Worm (Caenorhabditis elegans): ENCODE data around the gene math-33.
"Not testable (repeated sequence)": the region's sequence is repeated elsewhere in the genome, so short reads cannot be mapped to it uniquely, and the experiment has no call there.

Gene math-33

ce11 chrV:11098599-11098998, 15.1 kb upstream of the math-33 start, which contains the start of gene cdkl-1:
TSS of gene cdkl-1 (plus strand) at chrV:11098899.
- no peak for TF ChIP-seq ama-1 (optimal IDR thresholded peaks at IDR 0.05)

- TF ChIP-seq ceh-14 (tag; optimal IDR thresholded peaks at IDR 0.05) (no peak), sdc-2 (tag; optimal IDR thresholded peaks at IDR 0.05) (no peak), ceh-45 (GFP tag; IDR thresholded peaks at IDR 0.05) (no peak), mec-3 (tag; optimal IDR thresholded peaks at IDR 0.05; ENCODE audit: borderline replicate concordance) (no peak), nhr-232 (tag; optimal IDR thresholded peaks at IDR 0.05) (no peak), madf-2 (tag; optimal IDR thresholded peaks at IDR 0.05) (no peak), pag-3 (tag; optimal IDR thresholded peaks at IDR 0.05; ENCODE audit: borderline replicate concordance) (no peak), dve-1 (tag; optimal IDR thresholded peaks at IDR 0.05) (no peak), nhr-11 (tag; optimal IDR thresholded peaks at IDR 0.05) (no peak)
Measured at ce11 chrV:11104408-11104807, 9.3 kb upstream of the math-33 start.

DNA sequence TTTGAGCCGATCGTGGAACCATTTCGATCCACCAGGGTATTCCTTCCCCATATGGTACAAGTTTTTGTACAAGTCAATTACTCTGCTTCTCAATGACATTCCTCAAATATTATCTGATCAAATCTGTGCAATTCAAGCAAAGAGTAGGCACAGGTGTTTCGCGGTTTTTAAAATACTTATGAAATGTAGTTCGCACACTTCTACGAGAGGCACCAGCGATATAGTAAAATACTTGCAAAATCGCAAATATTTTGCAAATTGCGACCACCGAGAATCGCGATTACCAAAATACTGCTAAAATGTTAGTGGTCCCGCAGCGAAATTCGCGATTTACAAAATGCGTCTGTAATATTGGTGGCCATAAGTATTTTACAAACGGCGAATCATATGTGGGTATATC, 4.1 kb upstream of the math-33 start, which contains the start of gene Y42A5A.5:
TSS of gene Y42A5A.5 (minus strand) at position 101 of the 400 bp plus-strand sequence.
- not testable (repeated sequence) for TF ChIP-seq ceh-48 (tag; optimal IDR thresholded peaks at IDR 0.05); pha-4 (tag; optimal IDR thresholded peaks at IDR 0.05); pag-3 (tag; optimal IDR thresholded peaks at IDR 0.05; ENCODE audit: borderline replicate concordance)

ce11 chrV:11113041-11113574, 599 bp upstream of the math-33 start, which contains the start of gene erfa-3:
TSS of gene erfa-3 (minus strand) at chrV:11113091.
- TF ChIP-seq npax-4 (tag; optimal IDR thresholded peaks at IDR 0.05) (peak; percentile 45), fkh-6 (tag; optimal IDR thresholded peaks at IDR 0.05) (peak; percentile 73), ceh-9 (tag; optimal IDR thresholded peaks at IDR 0.05) (no peak), hlh-30 (tag; optimal IDR thresholded peaks at IDR 0.05; ENCODE audit: insufficient read depth) (peak; percentile 49), ttx-3 (tag; optimal IDR thresholded peaks at IDR 0.05) (peak; percentile 81), ceh-6 (GFP tag; optimal IDR thresholded peaks at IDR 0.05) (peak; percentile 64), sox-4 (tag; optimal IDR thresholded peaks at IDR 0.05) (peak; percentile 72), sdc-2 (tag; optimal IDR thresholded peaks at IDR 0.05) (peak; percentile 60), che-1 (tag; optimal IDR thresholded peaks at IDR 0.05) (peak; percentile 65), Y22D7AL.16 (tag; optimal IDR thresholded peaks at IDR 0.05) (peak; percentile 52), pros-1 (tag; optimal IDR thresholded peaks at IDR 0.05) (no peak), elt-4 (tag; optimal IDR thresholded peaks at IDR 0.05) (no peak), hlh-15 (tag; optimal IDR thresholded peaks at IDR 0.05) (peak; percentile 75), C08G9.2 (tag; optimal IDR thresholded peaks at IDR 0.05) (peak; percentile 62), pha-2 (tag; optimal IDR thresholded peaks at IDR 0.05) (peak; percentile 85), dmd-4 (tag; optimal IDR thresholded peaks at IDR 0.05; ENCODE audit: borderline replicate concordance) (peak; percentile 32), nhr-232 (tag; optimal IDR thresholded peaks at IDR 0.05) (peak; percentile 62), ceh-31 (tag; optimal IDR thresholded peaks at IDR 0.05) (peak; percentile 70), syd-9 (tag; optimal IDR thresholded peaks at IDR 0.05) (peak; percentile 73), gmeb-2 (tag; optimal IDR thresholded peaks at IDR 0.05) (peak; percentile 69), ets-4 (tag; optimal IDR thresholded peaks at IDR 0.05) (peak; percentile 31), ceh-18 (tag; optimal IDR thresholded peaks at IDR 0.05) (peak; percentile 52), sox-2 (GFP tag; IDR thresholded peaks at IDR 0.05) (peak; percentile 45; the same call in 1 of the 2 replicates), nfya-1 (tag; optimal IDR thresholded peaks at IDR 0.05) (peak; percentile 73), ceh-34 (tag; optimal IDR thresholded peaks at IDR 0.05) (peak; percentile 84), zip-5 (tag; optimal IDR thresholded peaks at IDR 0.05) (peak; percentile 37), ceh-30 (tag; optimal IDR thresholded peaks at IDR 0.05) (no peak), elt-2 (tag; optimal IDR thresholded peaks at IDR 0.05) (peak; percentile 90), ceh-24 (tag; optimal IDR thresholded peaks at IDR 0.05) (peak; percentile 51), unc-42 (tag; optimal IDR thresholded peaks at IDR 0.05) (no peak), ahr-1 (tag; optimal IDR thresholded peaks at IDR 0.05) (peak; percentile 57), pax-1 (tag; optimal IDR thresholded peaks at IDR 0.05) (peak; percentile 63), fax-1 (tag; optimal IDR thresholded peaks at IDR 0.05) (peak; percentile 76), pha-4 (tag; optimal IDR thresholded peaks at IDR 0.05) (no peak), ceh-48 (tag; optimal IDR thresholded peaks at IDR 0.05) (peak; percentile 51), pat-9 (tag; optimal IDR thresholded peaks at IDR 0.05) (peak; percentile 75), ceh-22 (tag; optimal IDR thresholded peaks at IDR 0.05) (no peak), K09A11.1 (tag; optimal IDR thresholded peaks at IDR 0.05; ENCODE audit: insufficient read depth) (peak; percentile 87)
